Worm (Caenorhabditis elegans): ENCODE results near the gene acn-1.

- TF ChIP-seq elt-3 (tag; optimal IDR thresholded peaks at IDR 0.05) = no peak
- TF ChIP-seq snpc-4 (tag; optimal IDR thresholded peaks at IDR 0.05) = no peak
- TF ChIP-seq aha-1 (tag; optimal IDR thresholded peaks at IDR 0.05) = no peak
- TF ChIP-seq ama-1 (optimal IDR thresholded peaks at IDR 0.05) = no peak
These were observed 20.7 kb upstream of the acn-1 start for ce11 chrX:5117571-5117970.

Measured in whole organism, L1 larva.